Worm (Caenorhabditis elegans) whole organism, late embryonic: ENCODE measurements around the gene ZK177.12.

Experiments used
- F13H6.1 ChIP-seq: sonication (generic microtip); optimal IDR thresholded peaks from 2 replicates; lab custom pipeline; 2016; ENCODE audit warnings: missing genetic modification characterization, missing compliant biosample characterization
- Y22D7AL.16 ChIP-seq: sonication (generic microtip); optimal IDR thresholded peaks from 2 replicates; lab custom pipeline; 2016; ENCODE audit warnings: missing genetic modification characterization, missing compliant biosample characterization
- ama-1 ChIP-seq: fragments of 150-350 bp; optimal IDR thresholded peaks from 2 replicates; lab custom pipeline; 2014
- ceh-18 ChIP-seq: sonication (generic microtip); optimal IDR thresholded peaks from 2 replicates; lab custom pipeline; 2016; ENCODE audit warnings: missing genetic modification characterization, missing compliant biosample characterization
- ceh-19 ChIP-seq: fragments of 200-800 bp; sonication (Bioruptor generic); optimal IDR thresholded peaks from 2 replicates; lab custom pipeline; 2018; ENCODE audit warnings: mild to moderate bottlenecking, missing genetic modification characterization, missing compliant biosample characterization
- ceh-31 ChIP-seq: sonication (generic microtip); optimal IDR thresholded peaks from 2 replicates; lab custom pipeline; 2016; ENCODE audit warnings: missing genetic modification characterization, missing compliant biosample characterization
- dve-1 ChIP-seq: sonication (generic microtip); optimal IDR thresholded peaks from 2 replicates; lab custom pipeline; 2017; ENCODE audit warnings: antibody characterized with exemption, mild to moderate bottlenecking, missing genetic modification characterization, missing compliant biosample characterization
- elt-2 ChIP-seq: sonication (generic microtip); optimal IDR thresholded peaks from 2 replicates; lab custom pipeline; 2016; ENCODE audit warnings: missing genetic modification reagents, missing genetic modification characterization, missing compliant biosample characterization
- ets-4 ChIP-seq: sonication (generic microtip); optimal IDR thresholded peaks from 2 replicates; lab custom pipeline; 2016; ENCODE audit warnings: missing genetic modification characterization, missing compliant biosample characterization
- madf-2 ChIP-seq: sonication (generic microtip); optimal IDR thresholded peaks from 2 replicates; lab custom pipeline; 2017; ENCODE audit warnings: missing genetic modification characterization, missing compliant biosample characterization
- pha-4 ChIP-seq: fragments of 150-350 bp; optimal IDR thresholded peaks from 2 replicates; lab custom pipeline; 2018; ENCODE audit warnings: missing biosample characterization, missing genetic modification reagents, missing genetic modification characterization
- pqm-1 ChIP-seq: sonication (generic microtip); optimal IDR thresholded peaks from 2 replicates; lab custom pipeline; 2016; ENCODE audit warnings: missing genetic modification characterization, missing compliant biosample characterization
- sox-4 ChIP-seq: sonication (generic microtip); optimal IDR thresholded peaks from 2 replicates; lab custom pipeline; 2017; ENCODE audit warnings: mild to moderate bottlenecking, missing genetic modification characterization, inconsistent platforms, missing compliant biosample characterization
- ttx-3 ChIP-seq: sonication (generic microtip); optimal IDR thresholded peaks from 2 replicates; lab custom pipeline; 2016; ENCODE audit warnings: missing genetic modification reagents, missing genetic modification characterization, missing compliant biosample characterization

ce11 chrII:5555522-5555921 is 34.0 kb downstream of the ZK177.12 start:
- TF ChIP-seq pqm-1 (tag; lab: Kevin White, UChicago) (no peak), ets-4 (no peak), ceh-31 (no peak), pha-4 (tag; lab: Kevin White, UChicago) (no peak), ttx-3 (tag; lab: Kevin White, UChicago) (no peak), ceh-19 (no peak), sox-4 (tag; lab: Kevin White, UChicago) (no peak), madf-2 (tag; lab: Kevin White, UChicago) (no peak), dve-1 (tag; lab: Kevin White, UChicago) (no peak), ama-1 (no peak), elt-2 (tag; lab: Kevin White, UChicago) (no peak), ceh-18 (no peak), Y22D7AL.16 (tag; lab: Kevin White, UChicago) (no peak), F13H6.1 (tag; lab: Kevin White, UChicago) (no peak)
